Fruit fly (Drosophila melanogaster): ENCODE results near the gene CG34148.

DNA sequence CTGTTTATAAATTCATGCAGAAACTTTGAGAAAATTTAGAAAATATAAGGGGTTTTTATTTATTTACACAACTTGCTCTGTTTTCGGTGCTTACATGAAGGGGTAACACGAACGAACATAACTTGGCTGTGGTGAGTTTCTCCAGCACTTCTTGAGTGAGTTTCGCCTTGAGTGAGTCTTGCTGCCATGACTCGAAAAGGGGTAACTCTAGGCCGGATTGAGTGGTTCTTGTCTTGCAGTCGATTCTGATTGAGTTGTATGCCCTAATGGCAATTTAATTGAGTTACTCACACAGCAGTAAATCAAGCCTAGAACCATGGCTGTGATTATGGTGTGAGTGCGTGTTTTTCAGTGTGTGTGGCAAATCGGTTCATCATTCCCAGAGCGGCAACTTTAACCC is 49.7 kb upstream of the CG34148 start:
- TF ChIP-seq svp (GFP tag) = no peak
- no peak for TF ChIP-seq CG16779 (tag; optimal IDR thresholded peaks at IDR 0.05)
- TF ChIP-seq Sox15 (GFP tag; optimal IDR thresholded peaks at IDR 0.05) = no peak
- no peak for TF ChIP-seq CG7368 (GFP tag; optimal IDR thresholded peaks at IDR 0.05)
- TF ChIP-seq Eip78C (GFP tag) = no peak
